Fruit fly (Drosophila melanogaster): Measurements from ENCODE around the gene mei-41.

Gene mei-41

dm6 chrX:16383667-16384515, 7.6 kb upstream of the mei-41 start (continued):
- TF ChIP-seq danr (GFP tag; IDR thresholded peaks at IDR 0.05) = peak; percentile 26; the same call in 1 of the 2 replicates
- TF ChIP-seq her (GFP tag; optimal IDR thresholded peaks at IDR 0.05) = peak; percentile 63
- TF ChIP-seq exex (tag; optimal IDR thresholded peaks at IDR 0.05) = peak; percentile 76
- TF ChIP-seq CG7556 (GFP tag; optimal IDR thresholded peaks at IDR 0.05) = peak; percentile 70
- TF ChIP-seq eve (GFP tag; optimal IDR thresholded peaks at IDR 0.05) = no peak
- TF ChIP-seq zen (tag; optimal IDR thresholded peaks at IDR 0.05) = peak; percentile 46
- TF ChIP-seq dati (GFP tag; IDR thresholded peaks at IDR 0.05) = no peak
- peak; percentile 11 for TF ChIP-seq Sry-δ (GFP tag; optimal IDR thresholded peaks at IDR 0.05)
- TF ChIP-seq tll (GFP tag; optimal IDR thresholded peaks at IDR 0.05) = no peak
- TF ChIP-seq CG4707 (GFP tag; optimal IDR thresholded peaks at IDR 0.05) = peak; percentile 71
- TF ChIP-seq Hey (tag; optimal IDR thresholded peaks at IDR 0.05) = no peak
- TF ChIP-seq CG16815 (GFP tag; optimal IDR thresholded peaks at IDR 0.05) = no peak
- peak; percentile 65 for TF ChIP-seq CG2875 (GFP tag; optimal IDR thresholded peaks at IDR 0.05)
- TF ChIP-seq nerfin-1 (tag; optimal IDR thresholded peaks at IDR 0.05) = peak; percentile 82
- TF ChIP-seq PHDP (tag; optimal IDR thresholded peaks at IDR 0.05) = peak; percentile 94
- TF ChIP-seq inv (GFP tag; IDR thresholded peaks at IDR 0.05; ENCODE audit: partially characterized antibody) = no peak
- TF ChIP-seq CG1024 (GFP tag; IDR thresholded peaks at IDR 0.05) = peak; percentile 32; the same call in 1 of the 2 replicates
- peak; percentile 80 for TF ChIP-seq salm (tag; optimal IDR thresholded peaks at IDR 0.05)
- no peak for TF ChIP-seq zf30C (GFP tag; optimal IDR thresholded peaks at IDR 0.05)
- TF ChIP-seq HLH3B (GFP tag; IDR thresholded peaks at IDR 0.05) = peak; percentile 58; the same call in 1 of the 2 replicates
- TF ChIP-seq da (GFP tag; optimal IDR thresholded peaks at IDR 0.05) = no peak
- no peak; the same call in 2 of the 3 replicates for TF ChIP-seq CG3726 (GFP tag; IDR thresholded peaks at IDR 0.05)
- TF ChIP-seq Fer2 (tag; optimal IDR thresholded peaks at IDR 0.05) = peak; percentile 85
- peak; percentile 45 for TF ChIP-seq CG33213 (GFP tag; optimal IDR thresholded peaks at IDR 0.05)
- TF ChIP-seq MESR4 (GFP tag; optimal IDR thresholded peaks at IDR 0.05) = no peak
- TF ChIP-seq bowl (GFP tag; IDR thresholded peaks at IDR 0.05) = no peak
- TF ChIP-seq CG14014 (GFP tag; IDR thresholded peaks at IDR 0.05) = peak; percentile 80; the same call in 1 of the 2 replicates
- TF ChIP-seq dimm (GFP tag; IDR thresholded peaks at IDR 0.05) = no peak
- peak; percentile 64 for TF ChIP-seq org-1 (GFP tag; optimal IDR thresholded peaks at IDR 0.05)
- TF ChIP-seq trem (tag; optimal IDR thresholded peaks at IDR 0.05) = peak; percentile 40
- TF ChIP-seq Lhr (GFP tag; optimal IDR thresholded peaks at IDR 0.05) = peak; percentile 32
- peak; percentile 92 for TF ChIP-seq Fer3 (tag; optimal IDR thresholded peaks at IDR 0.05)
- TF ChIP-seq fd96Cb (tag; optimal IDR thresholded peaks at IDR 0.05) = peak; percentile 56
- no peak; the same call in 1 of the 2 replicates for TF ChIP-seq CG31441 (GFP tag; IDR thresholded peaks at IDR 0.05)
- peak; percentile 67 for TF ChIP-seq CG17912 (GFP tag; optimal IDR thresholded peaks at IDR 0.05)
- TF ChIP-seq nom (GFP tag; optimal IDR thresholded peaks at IDR 0.05) = no peak
- TF ChIP-seq CG8924 (tag; optimal IDR thresholded peaks at IDR 0.05) = peak; percentile 78
- TF ChIP-seq CG15696 (tag; optimal IDR thresholded peaks at IDR 0.05) = peak; percentile 90
- TF ChIP-seq CG11085 (GFP tag; IDR thresholded peaks at IDR 0.05) = peak; percentile 30; the same call in 1 of the 2 replicates
- TF ChIP-seq sc (optimal IDR thresholded peaks at IDR 0.05) = no peak
- peak; percentile 53 for TF ChIP-seq sc (GFP tag; optimal IDR thresholded peaks at IDR 0.05)
- peak; percentile 38 for TF ChIP-seq sima (GFP tag; optimal IDR thresholded peaks at IDR 0.05)
- TF ChIP-seq CG7357 (GFP tag; IDR thresholded peaks at IDR 0.05) = no peak
- peak; percentile 66 for TF ChIP-seq CG12219 (GFP tag; optimal IDR thresholded peaks at IDR 0.05)
- TF ChIP-seq pan (optimal IDR thresholded peaks at IDR 0.05) = no peak
- TF ChIP-seq pan (GFP tag; optimal IDR thresholded peaks at IDR 0.05 in 1 of 2, IDR thresholded peaks at IDR 0.05 in 1 of 2) = peak in 1 of 2 experiments; percentile 32
- peak; percentile 88 for TF ChIP-seq Meics (GFP tag; optimal IDR thresholded peaks at IDR 0.05)
- TF ChIP-seq Blimp-1 (GFP tag; optimal IDR thresholded peaks at IDR 0.05) = no peak

Data from whole organism, embryonic.